Fruit fly (Drosophila melanogaster) whole organism, embryonic: ENCODE measurements around the gene Gr61a.
A peak's percentile ranks its signal among the peaks of the same experiment; 100 is the strongest.

Experiments
- Atf3 ChIP-seq: fragments of 200-800 bp; sonication (Bioruptor generic); optimal IDR thresholded peaks from 3 replicates; lab custom pipeline; 2016; ENCODE audit warnings: missing biosample characterization, missing genetic modification characterization
- B-H2 ChIP-seq: fragments of 200-800 bp; sonication (Bioruptor generic); optimal IDR thresholded peaks from 2 replicates; lab custom pipeline; 2018; ENCODE audit warnings: missing biosample characterization, mild to moderate bottlenecking, missing genetic modification characterization
- BEAF-32 ChIP-seq: fragments of 200-800 bp; sonication (Bioruptor generic); optimal IDR thresholded peaks from 3 replicates; lab custom pipeline; 2017; ENCODE audit warnings: missing biosample characterization, missing genetic modification characterization, mild to moderate bottlenecking, moderate library complexity, missing genetic modification reagents
- Bgb ChIP-seq: fragments of 200-800 bp; sonication (Bioruptor generic); IDR thresholded peaks from 2 replicates; pipeline ENCODE4 v1.3.6; 2022; ENCODE audit warnings: missing biosample characterization, missing genetic modification characterization; ENCODE audit not compliant: partially characterized antibody
- CG10565 ChIP-seq: fragments of 200-800 bp; sonication (Bioruptor generic); optimal IDR thresholded peaks from 3 replicates; lab custom pipeline; 2016; ENCODE audit warnings: missing biosample characterization, mild to moderate bottlenecking, missing genetic modification characterization
- CG11504 ChIP-seq: fragments of 200-800 bp; sonication (Bioruptor generic); optimal IDR thresholded peaks from 3 replicates; lab custom pipeline; 2019; ENCODE audit warnings: missing biosample characterization, mild to moderate bottlenecking, missing genetic modification characterization, moderate library complexity
- CG1529 ChIP-seq: fragments of 200-800 bp; sonication (Bioruptor generic); optimal IDR thresholded peaks from 3 replicates; lab custom pipeline; 2018; ENCODE audit warnings: missing biosample characterization, missing genetic modification characterization
- CG1792 ChIP-seq: fragments of 200-800 bp; sonication (Bioruptor generic); optimal IDR thresholded peaks from 2 replicates; lab custom pipeline; 2016; ENCODE audit warnings: missing biosample characterization, missing genetic modification characterization
- CG18011 ChIP-seq: fragments of 200-800 bp; sonication (Bioruptor generic); optimal IDR thresholded peaks from 2 replicates; lab custom pipeline; 2017; ENCODE audit warnings: missing biosample characterization, missing genetic modification characterization, mild to moderate bottlenecking, moderate library complexity, missing genotype
- CG18764 ChIP-seq: fragments of 200-800 bp; sonication (Bioruptor generic); optimal IDR thresholded peaks from 3 replicates; lab custom pipeline; 2016; ENCODE audit warnings: missing biosample characterization, missing genetic modification characterization
- CG30403 ChIP-seq: fragments of 200-800 bp; sonication (Bioruptor generic); optimal IDR thresholded peaks from 3 replicates; lab custom pipeline; 2016; ENCODE audit warnings: missing biosample characterization, missing genetic modification characterization
- CG34376 ChIP-seq: fragments of 200-800 bp; sonication (Bioruptor generic); optimal IDR thresholded peaks from 2 replicates; lab custom pipeline; 2018; ENCODE audit warnings: missing biosample characterization, mild to moderate bottlenecking, missing genetic modification characterization
- CG4328 ChIP-seq: fragments of 200-800 bp; sonication (Bioruptor generic); optimal IDR thresholded peaks from 3 replicates; lab custom pipeline; 2017; ENCODE audit warnings: missing biosample characterization, missing genetic modification reagents, missing genetic modification characterization
- CG4854 ChIP-seq: fragments of 200-800 bp; sonication (Bioruptor generic); optimal IDR thresholded peaks from 2 replicates; lab custom pipeline; 2016; ENCODE audit warnings: missing biosample characterization, missing genetic modification characterization, inconsistent platforms
- CG6175 ChIP-seq: fragments of 200-800 bp; sonication (Bioruptor generic); IDR thresholded peaks from 3 replicates; pipeline ENCODE4 v1.3.6; 2022; ENCODE audit warnings: missing biosample characterization, missing genetic modification characterization
- CG6272 ChIP-seq: fragments of 200-800 bp; sonication (Bioruptor generic); IDR thresholded peaks from 2 replicates; pipeline ENCODE4 v1.3.6; 2022; ENCODE audit warnings: missing biosample characterization, missing genetic modification characterization
- CG7372 ChIP-seq: fragments of 200-800 bp; sonication (Bioruptor generic); IDR thresholded peaks from 2 replicates; pipeline ENCODE4 v1.3.6; 2022; ENCODE audit warnings: missing biosample characterization, missing genetic modification characterization
- Ets65A ChIP-seq: fragments of 200-800 bp; sonication (Bioruptor generic); peaks from one replicate; lab custom pipeline; 2016; ENCODE audit warnings: missing biosample characterization, missing genetic modification characterization
- Fer3 ChIP-seq: fragments of 200-800 bp; sonication (Bioruptor generic); optimal IDR thresholded peaks from 2 replicates; lab custom pipeline; 2018; ENCODE audit warnings: missing biosample characterization, mild to moderate bottlenecking, missing genetic modification characterization, moderate library complexity
- HHEX ChIP-seq: fragments of 200-800 bp; sonication (Bioruptor generic); optimal IDR thresholded peaks from 3 replicates; lab custom pipeline; 2017; ENCODE audit warnings: missing biosample characterization, mild to moderate bottlenecking, missing genetic modification characterization, missing genetic modification reagents
- Hr39 ChIP-seq: fragments of >200 bp; optimal IDR thresholded peaks from 2 replicates; lab custom pipeline; 2017
- Lim3 ChIP-seq: fragments of 200-800 bp; sonication (Bioruptor generic); IDR thresholded peaks from 2 replicates; pipeline ENCODE4 v1.3.6; 2022; ENCODE audit warnings: missing biosample characterization, missing genetic modification characterization
- Lpt ChIP-seq: fragments of >200 bp; optimal IDR thresholded peaks from 2 replicates; lab custom pipeline; 2018; ENCODE audit warnings: missing biosample characterization, missing genetic modification characterization
- Mrtf ChIP-seq: fragments of 200-800 bp; sonication (Bioruptor generic); IDR thresholded peaks from 3 replicates; pipeline ENCODE4 v1.3.6; 2022; ENCODE audit warnings: missing biosample characterization, missing genetic modification characterization
- NfI ChIP-seq: fragments of 200-800 bp; sonication (Bioruptor generic); optimal IDR thresholded peaks from 3 replicates; lab custom pipeline; 2018; ENCODE audit warnings: missing biosample characterization, mild to moderate bottlenecking, missing genetic modification characterization, moderate library complexity
- Opbp ChIP-seq: fragments of 200-800 bp; sonication (Bioruptor generic); IDR thresholded peaks from 3 replicates; pipeline ENCODE4 v1.3.6; 2022; ENCODE audit warnings: missing biosample characterization, missing genetic modification characterization; ENCODE audit not compliant: partially characterized antibody
- Pdp1 ChIP-seq, 2 experiments: fragments of 200-800 bp; sonication (Bioruptor generic); optimal IDR thresholded peaks; 3 replicates each; lab custom pipeline; 2016; ENCODE audit warnings: missing biosample characterization in 2 of 2, missing genetic modification characterization in 2 of 2, mild to moderate bottlenecking in 1 of 2, moderate library complexity in 1 of 2
- Ptx1 ChIP-seq: fragments of 200-800 bp; sonication (Bioruptor generic); IDR thresholded peaks from 2 replicates; pipeline ENCODE4 v1.3.6; 2022; ENCODE audit warnings: missing biosample characterization, missing genetic modification characterization
- Rfx ChIP-seq: fragments of 200-800 bp; sonication (Bioruptor generic); IDR thresholded peaks from 2 replicates; pipeline ENCODE4 v1.3.6; 2022; ENCODE audit warnings: missing biosample characterization, missing genetic modification characterization
- Side ChIP-seq: fragments of 200-800 bp; sonication (Bioruptor generic); optimal IDR thresholded peaks from 2 replicates; lab custom pipeline; 2016; ENCODE audit warnings: missing biosample characterization, missing genetic modification characterization
- cato ChIP-seq: fragments of 200-800 bp; sonication (Bioruptor generic); optimal IDR thresholded peaks from 2 replicates; lab custom pipeline; 2016; ENCODE audit warnings: missing biosample characterization, missing genetic modification characterization, borderline replicate concordance
- dpn ChIP-seq, 2 experiments: fragments of 200-800 bp; sonication (Bioruptor generic); optimal IDR thresholded peaks; 3 replicates each; lab custom pipeline; 2016; ENCODE audit warnings: missing biosample characterization in 2 of 2, missing genetic modification characterization in 2 of 2
- eve ChIP-seq, 2 experiments: fragments of >200 bp; optimal IDR thresholded peaks; 2 replicates each; lab custom pipeline; 2017; ENCODE audit warnings: missing biosample characterization in 2 of 2, missing genetic modification characterization in 2 of 2
- fd3F ChIP-seq: fragments of 200-800 bp; sonication (Bioruptor generic); optimal IDR thresholded peaks from 2 replicates; lab custom pipeline; 2018; ENCODE audit warnings: missing biosample characterization, mild to moderate bottlenecking, missing genetic modification characterization, moderate library complexity
- gem ChIP-seq: fragments of 200-800 bp; sonication (Bioruptor generic); optimal IDR thresholded peaks from 2 replicates; lab custom pipeline; 2019; ENCODE audit warnings: missing biosample characterization, mild to moderate bottlenecking, missing genetic modification characterization, moderate library complexity
- gfzf ChIP-seq: fragments of 200-800 bp; sonication (Bioruptor generic); optimal IDR thresholded peaks from 2 replicates; lab custom pipeline; 2016; ENCODE audit warnings: missing biosample characterization, mild to moderate bottlenecking, missing genetic modification characterization, moderate library complexity
- gsb ChIP-seq: fragments of 200-800 bp; sonication (Bioruptor generic); IDR thresholded peaks from 2 replicates; pipeline ENCODE4 v1.3.6; 2022; ENCODE audit warnings: missing biosample characterization, missing genetic modification characterization
- gsb-n ChIP-seq: fragments of 200-800 bp; sonication (Bioruptor generic); optimal IDR thresholded peaks from 3 replicates; lab custom pipeline; 2018; ENCODE audit warnings: missing biosample characterization, mild to moderate bottlenecking, missing genetic modification characterization
- hth ChIP-seq: fragments of >200 bp; optimal IDR thresholded peaks from 2 replicates; lab custom pipeline; 2017; ENCODE audit warnings: inconsistent platforms
- klu ChIP-seq: fragments of 200-800 bp; sonication (Bioruptor generic); IDR thresholded peaks from 2 replicates; pipeline ENCODE4 v1.3.6; 2022; ENCODE audit warnings: missing biosample characterization, missing genetic modification characterization
- mld ChIP-seq: fragments of 200-800 bp; sonication (Bioruptor generic); IDR thresholded peaks from 3 replicates; pipeline ENCODE4 v1.3.6; 2022; ENCODE audit warnings: missing biosample characterization, missing genetic modification characterization; ENCODE audit not compliant: partially characterized antibody
- nerfin-1 ChIP-seq: fragments of 200-800 bp; sonication (Bioruptor generic); optimal IDR thresholded peaks from 3 replicates; lab custom pipeline; 2019; ENCODE audit warnings: missing biosample characterization, mild to moderate bottlenecking, missing genetic modification characterization, moderate library complexity
- pita ChIP-seq: fragments of 200-800 bp; sonication (Bioruptor generic); optimal IDR thresholded peaks from 2 replicates; lab custom pipeline; 2017; ENCODE audit warnings: missing biosample characterization, mild to moderate bottlenecking, missing genetic modification characterization
- psq ChIP-seq: fragments of 200-800 bp; sonication (Bioruptor generic); optimal IDR thresholded peaks from 2 replicates; lab custom pipeline; 2017; ENCODE audit warnings: missing biosample characterization, missing genetic modification characterization
- seq ChIP-seq: fragments of 200-800 bp; sonication (Bioruptor generic); IDR thresholded peaks from 2 replicates; pipeline ENCODE4 v1.3.6; 2022; ENCODE audit warnings: missing biosample characterization, missing genetic modification characterization
- sr ChIP-seq: fragments of 200-800 bp; sonication (Bioruptor generic); IDR thresholded peaks from 3 replicates; pipeline ENCODE4 v1.3.6; 2022; ENCODE audit warnings: missing biosample characterization, missing genetic modification characterization
- stwl ChIP-seq: fragments of 200-800 bp; sonication (Bioruptor generic); optimal IDR thresholded peaks from 3 replicates; lab custom pipeline; 2018; ENCODE audit warnings: missing biosample characterization, mild to moderate bottlenecking, missing genetic modification characterization, moderate library complexity
- twi ChIP-seq: fragments of 200-800 bp; optimal IDR thresholded peaks from 2 replicates; lab custom pipeline; 2019; ENCODE audit warnings: missing biosample characterization, mild to moderate bottlenecking, missing genetic modification characterization, moderate library complexity

Gene Gr61a

dm6 chr3L:796926-797802, 44.1 kb upstream of the Gr61a start (continued):
- TF ChIP-seq gem (peak; percentile 79), Ptx1 (GFP tag; lab: Robert Waterston, UW) (peak; percentile 81), CG30403 (GFP tag; lab: Kevin White, UChicago) (peak; percentile 35), mld (GFP tag; lab: Robert Waterston, UW) (no peak), gsb (GFP tag; lab: Robert Waterston, UW) (no peak), gfzf (no peak), stwl (tag; lab: Kevin White, UChicago) (no peak), CG18011 (GFP tag; lab: Kevin White, UChicago) (no peak), Side (GFP tag; lab: Kevin White, UChicago) (no peak), NfI (peak; percentile 35), Opbp (GFP tag; lab: Robert Waterston, UW) (no peak), CG1792 (GFP tag; lab: Kevin White, UChicago) (no peak), CG4328 (no peak), Ets65A (peak; percentile 60), Fer3 (tag; lab: Kevin White, UChicago) (peak; percentile 69), Lpt (GFP tag; lab: Kevin White, UChicago) (no peak), eve (GFP tag; optimal IDR thresholded peaks at IDR 0.05; lab: Kevin White, UChicago) (no peak), Lim3 (GFP tag; lab: Robert Waterston, UW) (no peak), nerfin-1 (tag; lab: Kevin White, UChicago) (peak; percentile 11), BEAF-32 (GFP tag; lab: Kevin White, UChicago) (no peak), fd3F (GFP tag; lab: Kevin White, UChicago) (no peak), Bgb (GFP tag; lab: Robert Waterston, UW) (no peak), CG4854 (GFP tag; lab: Kevin White, UChicago) (no peak), seq (no peak; the same call in 1 of the 2 replicates), CG6175 (GFP tag; lab: Robert Waterston, UW) (no peak), CG6272 (GFP tag; lab: Robert Waterston, UW) (peak; percentile 44; the same call in 1 of the 2 replicates), gsb-n (tag; lab: Kevin White, UChicago) (peak; percentile 54), Rfx (GFP tag; lab: Robert Waterston, UW) (peak; percentile 81)

dm6 chr3L:799837-800513, 41.3 kb upstream of the Gr61a start:
- no peak for TF ChIP-seq pita (GFP tag; lab: Kevin White, UChicago)
- peak; percentile 33 for TF ChIP-seq CG1529 (GFP tag; lab: Kevin White, UChicago)
- no peak for TF ChIP-seq Hr39 (lab: Kevin White, UChicago)
- TF ChIP-seq twi (tag; lab: Kevin White, UChicago) = peak; percentile 37
- no peak for TF ChIP-seq cato (GFP tag; lab: Kevin White, UChicago)
- TF ChIP-seq hth (lab: Kevin White, UChicago) = no peak
- TF ChIP-seq klu (GFP tag; lab: Robert Waterston, UW) = no peak
- 0 out of 3 replicates have a peak, but pooled peaks have one; percentile 39 for TF ChIP-seq Mrtf (GFP tag; lab: Robert Waterston, UW)
- TF ChIP-seq dpn (GFP tag; optimal IDR thresholded peaks at IDR 0.05; lab: Kevin White, UChicago) = peak in 1 of 2 experiments; percentile 11
- no peak for TF ChIP-seq sr (GFP tag; lab: Robert Waterston, UW)
- TF ChIP-seq CG7372 (GFP tag; lab: Robert Waterston, UW) = 0 out of 2 replicates have a peak, but pooled peaks have one; percentile 15
- no peak for TF ChIP-seq B-H2 (GFP tag; lab: Kevin White, UChicago)
- no peak for TF ChIP-seq CG10565 (GFP tag; lab: Kevin White, UChicago)
- TF ChIP-seq CG4328 = no peak
- TF ChIP-seq Pdp1 (GFP tag; optimal IDR thresholded peaks at IDR 0.05; lab: Kevin White, UChicago) = peak; percentile 2 to 30
- peak; percentile 49 for TF ChIP-seq CG11504 (tag; lab: Kevin White, UChicago)
- TF ChIP-seq CG18764 (GFP tag; lab: Kevin White, UChicago) = peak; percentile 13
- TF ChIP-seq CG34376 (GFP tag; lab: Kevin White, UChicago) = no peak
- TF ChIP-seq Atf3 (GFP tag; lab: Kevin White, UChicago) = no peak
- no peak for TF ChIP-seq psq (GFP tag; lab: Kevin White, UChicago)
- peak; percentile 1 for TF ChIP-seq HHEX (GFP tag; lab: Kevin White, UChicago)
